Worm (Caenorhabditis elegans): Measurements from ENCODE around the gene T06A1.5.

ce11 chrV:1927015-1927414 is at the start of gene T06A1.5:
- TF ChIP-seq mef-2 (tag; optimal IDR thresholded peaks at IDR 0.05) (no peak), egl-13 (tag; optimal IDR thresholded peaks at IDR 0.05) (no peak), dpl-1 (GFP tag; optimal IDR thresholded peaks at IDR 0.05) (no peak), lir-3 (tag; optimal IDR thresholded peaks at IDR 0.05; ENCODE audit: poor library complexity) (no peak), lsy-2 (tag; optimal IDR thresholded peaks at IDR 0.05) (no peak), efl-1 (optimal IDR thresholded peaks at IDR 0.05) (no peak), efl-1 (GFP tag; optimal IDR thresholded peaks at IDR 0.05 in 1 of 2) (no peak), elt-3 (tag; optimal IDR thresholded peaks at IDR 0.05) (no peak), nhr-90 (tag; optimal IDR thresholded peaks at IDR 0.05; ENCODE audit: poor library complexity) (no peak), snpc-4 (tag; optimal IDR thresholded peaks at IDR 0.05) (no peak), C34B4.2 (tag; optimal IDR thresholded peaks at IDR 0.05) (no peak), hlh-4 (tag; optimal IDR thresholded peaks at IDR 0.05) (no peak)
